Worm (Caenorhabditis elegans) whole organism, L4/young adult: ENCODE data around the gene ZK688.11.

Experiments used
- W03F9.2 ChIP-seq: fragments of 150-350 bp; optimal IDR thresholded peaks from 2 replicates; lab custom pipeline; 2014; ENCODE audit warnings: missing biosample characterization, missing genetic modification characterization
- dao-5 ChIP-seq: sonication (generic microtip); optimal IDR thresholded peaks from 2 replicates; lab custom pipeline; 2016; ENCODE audit warnings: missing genotype, missing genetic modification characterization, moderate library complexity, missing compliant biosample characterization
- him-1 ChIP-seq: sonication (generic microtip); optimal IDR thresholded peaks from 2 replicates; lab custom pipeline; 2016; ENCODE audit warnings: missing genotype, missing genetic modification reagents, missing genetic modification characterization, missing compliant biosample characterization

ZK688.11 gene

ce11 chrIII:7865238-7865761 lies 19.5 kb downstream of the ZK688.11 start, which contains the start of gene slc-17.3:
slc-17.3 (minus strand) TSS chrIII:7865288.
- TF ChIP-seq dao-5 (tag; lab: Kevin White, UChicago) (no peak), him-1 (tag; lab: Kevin White, UChicago) (no peak), W03F9.2 (no peak)

ce11 chrIII:7861535-7862120 lies 23.1 kb downstream of the ZK688.11 start, which contains the start of gene snr-5:
snr-5 (plus strand) TSS chrIII:7862070.
- no peak for TF ChIP-seq W03F9.2

ce11 chrIII:7860885-7861284 lies 23.9 kb downstream of the ZK688.11 start, which contains the start of gene cuc-1:
cuc-1 (minus strand) TSS chrIII:7860985.
- TF ChIP-seq dao-5 (tag; lab: Kevin White, UChicago) (no peak), W03F9.2 (no peak), him-1 (tag; lab: Kevin White, UChicago) (no peak)

- TF ChIP-seq W03F9.2: no peak
- no peak for TF ChIP-seq him-1 (tag; lab: Kevin White, UChicago)
- TF ChIP-seq dao-5 (tag; lab: Kevin White, UChicago): no peak
These were observed 25.4 kb downstream of the ZK688.11 start, which contains the start of gene tomm-7 for ce11 chrIII:7859313-7859712. tomm-7 (plus strand) TSS chrIII:7859613.

ce11 chrIII:7858407-7859029 lies 26.2 kb downstream of the ZK688.11 start, which contains the start of the genes coq-5 and ufm-1:
coq-5 (minus strand) TSS chrIII:7858457.
ufm-1 (plus strand) TSS chrIII:7858979.
- TF ChIP-seq him-1 (tag; lab: Kevin White, UChicago) (peak; percentile 21), dao-5 (tag; lab: Kevin White, UChicago) (no peak)

ce11 chrIII:7857142-7857541 lies 27.6 kb downstream of the ZK688.11 start, which contains the start of gene tag-307:
tag-307 (minus strand) TSS chrIII:7857242.
- TF ChIP-seq dao-5 (tag; lab: Kevin White, UChicago): no peak
- TF ChIP-seq him-1 (tag; lab: Kevin White, UChicago): no peak
- no peak for TF ChIP-seq W03F9.2

- no peak for TF ChIP-seq dao-5 (tag; lab: Kevin White, UChicago)
- TF ChIP-seq W03F9.2: no peak
- TF ChIP-seq him-1 (tag; lab: Kevin White, UChicago): no peak
These were observed 29.3 kb downstream of the ZK688.11 start for ce11 chrIII:7855468-7855867.

ce11 chrIII:7854494-7855184 lies 30.1 kb downstream of the ZK688.11 start, which contains the start of gene rpl-35:
rpl-35 (plus strand) TSS chrIII:7855134.
- TF ChIP-seq W03F9.2 (peak; percentile 99), dao-5 (tag; lab: Kevin White, UChicago) (peak; percentile 79), him-1 (tag; lab: Kevin White, UChicago) (peak; percentile 99)

- TF ChIP-seq W03F9.2: no peak
These were observed 36.6 kb downstream of the ZK688.11 start for ce11 chrIII:7848173-7848572.

- TF ChIP-seq W03F9.2 (no peak), dao-5 (tag; lab: Kevin White, UChicago) (no peak), him-1 (tag; lab: Kevin White, UChicago) (no peak)
These were observed 41.2 kb downstream of the ZK688.11 start, which contains the start of gene ZK652.8 for ce11 chrIII:7843536-7843935. ZK652.8 (minus strand) TSS chrIII:7843636.

ce11 chrIII:7838907-7839642 lies 45.7 kb downstream of the ZK688.11 start, which contains the start of gene ceh-23:
ceh-23 (plus strand) TSS chrIII:7839592.
- TF ChIP-seq W03F9.2 (no peak), him-1 (tag; lab: Kevin White, UChicago) (no peak), dao-5 (tag; lab: Kevin White, UChicago) (no peak)

- TF ChIP-seq W03F9.2 (no peak), dao-5 (tag; lab: Kevin White, UChicago) (no peak)
These were observed 47.2 kb downstream of the ZK688.11 start for ce11 chrIII:7837567-7837966.

- no peak for TF ChIP-seq W03F9.2
- TF ChIP-seq him-1 (tag; lab: Kevin White, UChicago): no peak
- TF ChIP-seq dao-5 (tag; lab: Kevin White, UChicago): no peak
These were observed 49.1 kb downstream of the ZK688.11 start for ce11 chrIII:7835684-7836083.
